Fruit fly (Drosophila melanogaster) whole organism, embryonic: ENCODE measurements around the gene Ance-2.

Experiments
- BtbVII ChIP-seq: fragments of 200-800 bp; sonication (Bioruptor generic); optimal IDR thresholded peaks from 3 replicates; lab custom pipeline; 2017; ENCODE audit warnings: missing biosample characterization, mild to moderate bottlenecking, missing genetic modification characterization
- CG10147 ChIP-seq: fragments of 200-800 bp; sonication (Bioruptor generic); optimal IDR thresholded peaks from 2 replicates; lab custom pipeline; 2019; ENCODE audit warnings: missing biosample characterization, mild to moderate bottlenecking, missing genetic modification characterization, moderate library complexity
- CG10321 ChIP-seq: fragments of 200-800 bp; sonication (Bioruptor generic); IDR thresholded peaks from 2 replicates; pipeline ENCODE4 v1.3.6; 2022; ENCODE audit warnings: missing biosample characterization, missing genetic modification characterization
- CG10654 ChIP-seq: fragments of 200-800 bp; sonication (Bioruptor generic); optimal IDR thresholded peaks from 2 replicates; lab custom pipeline; 2016; ENCODE audit warnings: missing biosample characterization, missing genetic modification characterization
- CG10979 ChIP-seq: fragments of 200-800 bp; sonication (Bioruptor generic); optimal IDR thresholded peaks from 2 replicates; lab custom pipeline; 2018; ENCODE audit warnings: missing biosample characterization, mild to moderate bottlenecking, missing genetic modification characterization, moderate library complexity
- CG12391 ChIP-seq: fragments of 200-800 bp; sonication (Bioruptor generic); optimal IDR thresholded peaks from 3 replicates; lab custom pipeline; 2018; ENCODE audit warnings: missing biosample characterization, mild to moderate bottlenecking, missing genetic modification characterization, moderate library complexity
- CG12744 ChIP-seq: fragments of 200-800 bp; sonication (Bioruptor generic); optimal IDR thresholded peaks from 2 replicates; lab custom pipeline; 2016; ENCODE audit warnings: missing biosample characterization, missing genetic modification characterization
- CG16779 ChIP-seq: fragments of 200-800 bp; sonication (Bioruptor generic); IDR thresholded peaks from 2 replicates; pipeline ENCODE4 v1.3.6; 2022; ENCODE audit warnings: missing biosample characterization, missing genetic modification characterization
- CG17385 ChIP-seq: fragments of 200-800 bp; sonication (Bioruptor generic); optimal IDR thresholded peaks from 3 replicates; lab custom pipeline; 2018; ENCODE audit warnings: missing biosample characterization, mild to moderate bottlenecking, missing genetic modification characterization
- CG18764 ChIP-seq: fragments of 200-800 bp; sonication (Bioruptor generic); optimal IDR thresholded peaks from 3 replicates; lab custom pipeline; 2016; ENCODE audit warnings: missing biosample characterization, missing genetic modification characterization
- CG2116 ChIP-seq: fragments of 200-800 bp; sonication (Bioruptor generic); optimal IDR thresholded peaks from 3 replicates; lab custom pipeline; 2018; ENCODE audit warnings: missing biosample characterization, mild to moderate bottlenecking, missing genetic modification characterization
- CG2202 ChIP-seq: fragments of 200-800 bp; sonication (Bioruptor generic); optimal IDR thresholded peaks from 2 replicates; lab custom pipeline; 2018; ENCODE audit warnings: missing biosample characterization, mild to moderate bottlenecking, missing genetic modification characterization
- CG2678 ChIP-seq: fragments of 200-800 bp; sonication (Bioruptor generic); optimal IDR thresholded peaks from 3 replicates; lab custom pipeline; 2019; ENCODE audit warnings: missing biosample characterization, mild to moderate bottlenecking, missing genetic modification characterization, moderate library complexity
- CG30431 ChIP-seq: fragments of 200-800 bp; sonication (Bioruptor generic); optimal IDR thresholded peaks from 2 replicates; lab custom pipeline; 2017; ENCODE audit warnings: missing biosample characterization, missing genetic modification characterization
- CG31365 ChIP-seq: fragments of 200-800 bp; sonication (Bioruptor generic); optimal IDR thresholded peaks from 2 replicates; lab custom pipeline; 2018; ENCODE audit warnings: missing biosample characterization, mild to moderate bottlenecking, missing genetic modification characterization
- CG31388 ChIP-seq: fragments of 200-800 bp; sonication (Bioruptor generic); optimal IDR thresholded peaks from 2 replicates; lab custom pipeline; 2016; ENCODE audit warnings: missing biosample characterization, missing genetic modification characterization
- CG4404 ChIP-seq: fragments of 200-800 bp; sonication (Bioruptor generic); IDR thresholded peaks from 2 replicates; pipeline ENCODE4 v1.3.6; 2022; ENCODE audit warnings: missing biosample characterization, missing genetic modification characterization
- CG6765 ChIP-seq: fragments of 200-800 bp; sonication (Bioruptor generic); optimal IDR thresholded peaks from 3 replicates; lab custom pipeline; 2017; ENCODE audit warnings: missing biosample characterization, mild to moderate bottlenecking, missing genetic modification characterization
- CG7372 ChIP-seq: fragments of 200-800 bp; sonication (Bioruptor generic); IDR thresholded peaks from 2 replicates; pipeline ENCODE4 v1.3.6; 2022; ENCODE audit warnings: missing biosample characterization, missing genetic modification characterization
- CG7556 ChIP-seq: fragments of 200-800 bp; sonication (Bioruptor generic); optimal IDR thresholded peaks from 2 replicates; lab custom pipeline; 2017; ENCODE audit warnings: missing biosample characterization, mild to moderate bottlenecking, missing genetic modification characterization
- CG7786 ChIP-seq: fragments of 200-800 bp; sonication (Bioruptor generic); optimal IDR thresholded peaks from 2 replicates; lab custom pipeline; 2016; ENCODE audit warnings: missing biosample characterization, missing genetic modification characterization
- Dfd ChIP-seq, 2 experiments: fragments of >200 bp; optimal IDR thresholded peaks; 2 replicates each; lab custom pipeline; 2017; ENCODE audit warnings: missing biosample characterization in 2 of 2, missing genetic modification characterization in 2 of 2
- HLH54F ChIP-seq: fragments of 200-800 bp; sonication (Bioruptor generic); optimal IDR thresholded peaks from 3 replicates; lab custom pipeline; 2016; ENCODE audit warnings: missing biosample characterization, missing genetic modification characterization
- Hr39 ChIP-seq: fragments of >200 bp; optimal IDR thresholded peaks from 2 replicates; lab custom pipeline; 2017
- Hr78 ChIP-seq, 2 experiments: fragments of 200-800 bp in 1 of 2; fragments of >200 bp in 1 of 2; sonication (Bioruptor generic) in 1 of 2; optimal IDR thresholded peaks; 2 replicates each; lab custom pipeline; 2017 to 2019; ENCODE audit warnings: missing biosample characterization in 2 of 2, missing genetic modification characterization in 2 of 2, mild to moderate bottlenecking in 1 of 2, moderate library complexity in 1 of 2
- NfI ChIP-seq: fragments of 200-800 bp; sonication (Bioruptor generic); optimal IDR thresholded peaks from 3 replicates; lab custom pipeline; 2018; ENCODE audit warnings: missing biosample characterization, mild to moderate bottlenecking, missing genetic modification characterization, moderate library complexity
- Opbp ChIP-seq: fragments of 200-800 bp; sonication (Bioruptor generic); IDR thresholded peaks from 3 replicates; pipeline ENCODE4 v1.3.6; 2022; ENCODE audit warnings: missing biosample characterization, missing genetic modification characterization; ENCODE audit not compliant: partially characterized antibody
- Ptx1 ChIP-seq: fragments of 200-800 bp; sonication (Bioruptor generic); IDR thresholded peaks from 2 replicates; pipeline ENCODE4 v1.3.6; 2022; ENCODE audit warnings: missing biosample characterization, missing genetic modification characterization
- bbx ChIP-seq: fragments of 200-800 bp; sonication (Bioruptor generic); IDR thresholded peaks from 2 replicates; pipeline ENCODE4 v1.3.6; 2022; ENCODE audit warnings: missing biosample characterization, missing genetic modification characterization; ENCODE audit not compliant: partially characterized antibody
- bsh ChIP-seq, 2 experiments: fragments of 200-800 bp; sonication (Bioruptor generic); optimal IDR thresholded peaks; 2 replicates each; lab custom pipeline; 2017 to 2018; ENCODE audit warnings: mild to moderate bottlenecking in 2 of 2, missing biosample characterization in 2 of 2, missing genetic modification characterization in 2 of 2, moderate library complexity in 1 of 2
- cg ChIP-seq: fragments of 200-800 bp; sonication (Bioruptor generic); optimal IDR thresholded peaks from 3 replicates; lab custom pipeline; 2019; ENCODE audit warnings: missing biosample characterization, mild to moderate bottlenecking, missing genetic modification characterization, moderate library complexity
- chif ChIP-seq, 2 experiments: fragments of 200-800 bp; sonication (Bioruptor generic); optimal IDR thresholded peaks; 3 replicates each; lab custom pipeline; 2016; ENCODE audit warnings: missing biosample characterization in 2 of 2, missing genetic modification characterization in 2 of 2
- cwo ChIP-seq: fragments of 200-800 bp; sonication (Bioruptor generic); optimal IDR thresholded peaks from 3 replicates; lab custom pipeline; 2017; ENCODE audit warnings: missing biosample characterization, missing genetic modification characterization, mild to moderate bottlenecking, moderate library complexity, missing genetic modification reagents
- ftz-f1 ChIP-seq: fragments of 200-800 bp; sonication (Bioruptor generic); optimal IDR thresholded peaks from 2 replicates; lab custom pipeline; 2016; ENCODE audit warnings: missing biosample characterization, missing genetic modification characterization
- her ChIP-seq: fragments of 200-800 bp; sonication (Bioruptor generic); optimal IDR thresholded peaks from 2 replicates; lab custom pipeline; 2016; ENCODE audit warnings: missing biosample characterization, missing genetic modification characterization
- hkb ChIP-seq, 2 experiments: fragments of 200-800 bp in 1 of 2; fragments of >200 bp in 1 of 2; sonication (Bioruptor generic) in 1 of 2; IDR thresholded peaks in 1 of 2; optimal IDR thresholded peaks in 1 of 2; 2 replicates each; pipeline versions ENCODE4 v1.3.6 to Lab custom; 2017 to 2022; ENCODE audit warnings: missing biosample characterization in 1 of 2, missing genetic modification characterization in 1 of 2
- jigr1 ChIP-seq: fragments of 200-800 bp; sonication (Bioruptor generic); IDR thresholded peaks from 3 replicates; pipeline ENCODE4 v1.3.6; 2022; ENCODE audit warnings: missing biosample characterization, missing genetic modification characterization
- nerfin-2 ChIP-seq: fragments of 200-800 bp; sonication (Bioruptor generic); IDR thresholded peaks from 2 replicates; pipeline ENCODE4 v1.3.6; 2022; ENCODE audit warnings: missing biosample characterization, missing genetic modification characterization; ENCODE audit not compliant: partially characterized antibody
- org-1 ChIP-seq: fragments of 200-800 bp; sonication (Bioruptor generic); optimal IDR thresholded peaks from 2 replicates; lab custom pipeline; 2017; ENCODE audit warnings: missing biosample characterization, missing genetic modification characterization
- pros ChIP-seq: fragments of 200-800 bp; sonication (Bioruptor generic); optimal IDR thresholded peaks from 3 replicates; lab custom pipeline; 2019; ENCODE audit warnings: missing biosample characterization, mild to moderate bottlenecking, missing genetic modification characterization, moderate library complexity
- row ChIP-seq: fragments of 200-800 bp; sonication (Bioruptor generic); IDR thresholded peaks from 3 replicates; pipeline ENCODE4 v1.3.6; 2022; ENCODE audit warnings: missing biosample characterization, missing genetic modification characterization
- schlank ChIP-seq: fragments of 200-800 bp; sonication (Bioruptor generic); optimal IDR thresholded peaks from 2 replicates; lab custom pipeline; 2018; ENCODE audit warnings: missing biosample characterization, mild to moderate bottlenecking, missing genetic modification characterization
- sim ChIP-seq: fragments of 200-800 bp; sonication (Bioruptor generic); IDR thresholded peaks from 2 replicates; pipeline ENCODE4 v1.3.6; 2022; ENCODE audit warnings: missing biosample characterization, missing genetic modification characterization
- sima ChIP-seq: fragments of 200-800 bp; sonication (Bioruptor generic); optimal IDR thresholded peaks from 2 replicates; lab custom pipeline; 2016; ENCODE audit warnings: missing biosample characterization, missing genetic modification characterization
- tup ChIP-seq: fragments of 200-800 bp; sonication (Bioruptor generic); optimal IDR thresholded peaks from 2 replicates; lab custom pipeline; 2016; ENCODE audit warnings: missing biosample characterization, mild to moderate bottlenecking, missing genetic modification characterization, moderate library complexity
- unc-4 ChIP-seq: fragments of 200-800 bp; sonication (Bioruptor generic); IDR thresholded peaks from 2 replicates; pipeline ENCODE4 v1.3.6; 2022; ENCODE audit warnings: missing biosample characterization, missing genetic modification characterization; ENCODE audit not compliant: partially characterized antibody
- yki ChIP-seq: fragments of >200 bp; optimal IDR thresholded peaks from 3 replicates; lab custom pipeline; 2018
- zen2 ChIP-seq: fragments of 200-800 bp; sonication (Bioruptor generic); IDR thresholded peaks from 3 replicates; pipeline ENCODE4 v1.3.6; 2022; ENCODE audit warnings: missing biosample characterization, missing genetic modification characterization; ENCODE audit not compliant: partially characterized antibody
- zfh1 ChIP-seq: fragments of 200-800 bp; sonication (Bioruptor generic); IDR thresholded peaks from 3 replicates; pipeline ENCODE4 v1.3.6; 2022; ENCODE audit warnings: missing biosample characterization, missing genetic modification characterization

Gene Ance-2

DNA sequence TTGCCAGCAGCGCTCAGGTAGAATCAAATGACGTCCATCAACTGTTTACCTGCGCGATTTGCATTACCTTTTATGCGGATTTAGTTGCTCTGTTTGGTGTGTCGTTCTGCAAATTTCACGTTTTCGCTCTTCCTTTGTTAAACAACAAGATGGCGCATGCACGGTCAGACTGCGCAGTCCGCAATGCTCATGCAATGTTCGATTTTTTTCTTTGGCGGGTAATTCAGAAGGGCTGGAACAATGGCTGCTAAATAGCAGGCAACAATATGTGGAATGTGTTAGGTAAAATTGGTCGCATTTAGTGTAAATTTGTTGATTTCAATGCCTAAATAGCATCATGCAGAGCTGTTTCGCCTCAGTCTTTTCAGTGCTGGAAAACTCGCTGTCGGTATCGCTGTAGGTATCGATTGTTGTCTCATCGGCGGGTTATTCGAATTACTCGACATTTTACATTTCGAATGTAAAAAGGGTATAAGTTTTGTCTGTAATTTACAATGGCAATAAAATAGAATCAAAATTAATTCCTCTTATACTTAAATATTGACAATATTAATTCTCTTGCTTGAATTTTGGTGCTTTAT lies 4.7 kb upstream of the Ance-2 start, which contains the start of gene Smg5 (continued):
- TF ChIP-seq CG2116 (peak; percentile 90), CG12391 (peak; percentile 94), row (GFP tag; lab: Robert Waterston, UW) (peak; percentile 96), CG7556 (peak; percentile 79), yki (lab: Kevin White, UChicago) (no peak), ftz-f1 (GFP tag; lab: Kevin White, UChicago) (peak; percentile 65), CG18764 (GFP tag; lab: Kevin White, UChicago) (peak; percentile 100), zfh1 (GFP tag; lab: Robert Waterston, UW) (peak; percentile 96), sima (peak; percentile 85), CG2202 (tag; lab: Kevin White, UChicago) (peak; percentile 61), CG17385 (GFP tag; lab: Kevin White, UChicago) (peak; percentile 72), cg (GFP tag; lab: Kevin White, UChicago) (peak; percentile 69), CG10321 (GFP tag; lab: Robert Waterston, UW) (no peak), CG10979 (tag; lab: Kevin White, UChicago) (peak; percentile 97), her (peak; percentile 95), schlank (peak; percentile 77), CG30431 (GFP tag; lab: Kevin White, UChicago) (peak; percentile 89), CG12744 (GFP tag; lab: Kevin White, UChicago) (peak; percentile 85), tup (GFP tag; lab: Kevin White, UChicago) (peak; percentile 47), CG31365 (no peak), CG31388 (peak; percentile 41), org-1 (GFP tag; lab: Kevin White, UChicago) (peak; percentile 81), jigr1 (GFP tag; lab: Robert Waterston, UW) (peak; percentile 65; the same call in 2 of the 3 replicates), CG16779 (GFP tag; lab: Robert Waterston, UW) (peak; percentile 91), unc-4 (GFP tag; lab: Robert Waterston, UW) (peak; percentile 72), NfI (GFP tag; lab: Kevin White, UChicago) (peak; percentile 94), pros (no peak), CG6765 (peak; percentile 62), Hr39 (lab: Kevin White, UChicago) (no peak), nerfin-2 (GFP tag; lab: Robert Waterston, UW) (peak; percentile 97), CG7372 (GFP tag; lab: Robert Waterston, UW) (peak; percentile 96), sim (GFP tag; lab: Robert Waterston, UW) (peak; percentile 55; the same call in 1 of the 2 replicates), Opbp (GFP tag; lab: Robert Waterston, UW) (peak; percentile 97), BtbVII (no peak), CG10654 (peak; percentile 91), zen2 (GFP tag; lab: Robert Waterston, UW) (peak; percentile 71; the same call in 2 of the 3 replicates), Dfd (GFP tag; optimal IDR thresholded peaks at IDR 0.05; lab: Kevin White, UChicago) (peak in 1 of 2 experiments; percentile 2), CG7786 (GFP tag; lab: Kevin White, UChicago) (peak; percentile 97), hkb (optimal IDR thresholded peaks at IDR 0.05; lab: Kevin White, UChicago) (peak; percentile 96), hkb (GFP tag; IDR thresholded peaks at IDR 0.05; lab: Robert Waterston, UW) (peak; percentile 91), CG4404 (GFP tag; lab: Robert Waterston, UW) (peak; percentile 98), bbx (GFP tag; lab: Robert Waterston, UW) (peak; percentile 93), cwo (GFP tag; lab: Kevin White, UChicago) (peak; percentile 49), chif (GFP tag; optimal IDR thresholded peaks at IDR 0.05; lab: Kevin White, UChicago) (peak; percentile 96), HLH54F (peak; percentile 99), Ptx1 (peak; percentile 97), Hr78 (GFP tag; optimal IDR thresholded peaks at IDR 0.05; lab: Kevin White, UChicago) (no peak), CG10147 (GFP tag; lab: Kevin White, UChicago) (peak; percentile 76), CG2678 (peak; percentile 80), bsh (GFP tag; optimal IDR thresholded peaks at IDR 0.05; lab: Kevin White, UChicago) (peak in 1 of 2 experiments; percentile 91)
